Fruit fly (Drosophila melanogaster): Measurements from ENCODE around the gene Sod1.

The Sod1 gene

dm6 chr3L:11134886-11135285 lies 21.3 kb upstream of the Sod1 start, which contains the start of gene CG14143:
Gene CG14143, plus strand, starts transcription at chr3L:11134987.
- TF ChIP-seq Med (GFP tag) (peak; percentile 24), zfh1 (GFP tag; IDR thresholded peaks at IDR 0.05) (0 out of 3 replicates have a peak, but pooled peaks have one; percentile 44), ro (GFP tag; IDR thresholded peaks at IDR 0.05) (0 out of 2 replicates have a peak, but pooled peaks have one; percentile 18), pfk (GFP tag; optimal IDR thresholded peaks at IDR 0.05) (peak; percentile 67), CG16813 (GFP tag; IDR thresholded peaks at IDR 0.05; ENCODE audit: partially characterized antibody) (0 out of 3 replicates have a peak, but pooled peaks have one; percentile 14), CG3995 (GFP tag; optimal IDR thresholded peaks at IDR 0.05) (peak; percentile 91)

- TF ChIP-seq pfk (GFP tag; optimal IDR thresholded peaks at IDR 0.05) (peak; percentile 54), CG3995 (GFP tag; optimal IDR thresholded peaks at IDR 0.05) (peak; percentile 80), CG31441 (GFP tag; IDR thresholded peaks at IDR 0.05) (0 out of 2 replicates have a peak, but pooled peaks have one; percentile 35)
Measured at dm6 chr3L:11132055-11132454, 18.5 kb upstream of the Sod1 start, which contains the start of gene CG32074. Gene CG32074, minus strand, starts transcription at chr3L:11132322.

- TF ChIP-seq CG18011 (GFP tag; optimal IDR thresholded peaks at IDR 0.05) = no peak
- TF ChIP-seq CG7372 (GFP tag; IDR thresholded peaks at IDR 0.05) = no peak
- no peak for TF ChIP-seq HLH3B (GFP tag; IDR thresholded peaks at IDR 0.05)
- no peak for TF ChIP-seq Lim3 (GFP tag; IDR thresholded peaks at IDR 0.05)
- TF ChIP-seq CG13775 (GFP tag; optimal IDR thresholded peaks at IDR 0.05) = no peak
- no peak for TF ChIP-seq Dip3 (GFP tag; optimal IDR thresholded peaks at IDR 0.05)
- TF ChIP-seq dmrt99B (tag; optimal IDR thresholded peaks at IDR 0.05) = no peak
- no peak for TF ChIP-seq CG17802 (tag; optimal IDR thresholded peaks at IDR 0.05)
- no peak for TF ChIP-seq CG30431 (GFP tag; optimal IDR thresholded peaks at IDR 0.05)
- no peak for TF ChIP-seq wor (GFP tag; IDR thresholded peaks at IDR 0.05)
- no peak for TF ChIP-seq CG12219 (GFP tag; optimal IDR thresholded peaks at IDR 0.05)
- no peak for TF ChIP-seq CG10431 (GFP tag; optimal IDR thresholded peaks at IDR 0.05)
- no peak for TF ChIP-seq tna (GFP tag; IDR thresholded peaks at IDR 0.05; ENCODE audit: partially characterized antibody)
Measured at dm6 chr3L:11130535-11130934, 17.0 kb upstream of the Sod1 start, which contains the start of gene nol. Gene nol, plus strand, starts transcription at chr3L:11130835.

dm6 chr3L:11125636-11126532 lies 12.3 kb upstream of the Sod1 start:
- TF ChIP-seq gt (GFP tag; IDR thresholded peaks at IDR 0.05) (no peak), Camta (GFP tag; optimal IDR thresholded peaks at IDR 0.05) (no peak), dm (GFP tag; optimal IDR thresholded peaks at IDR 0.05) (no peak), Poxn (GFP tag; IDR thresholded peaks at IDR 0.05) (no peak), bowl (GFP tag; IDR thresholded peaks at IDR 0.05) (no peak), CG12219 (GFP tag; optimal IDR thresholded peaks at IDR 0.05) (no peak), zen (tag; optimal IDR thresholded peaks at IDR 0.05) (peak; percentile 20), row (GFP tag; IDR thresholded peaks at IDR 0.05) (peak; percentile 16; the same call in 1 of the 3 replicates), Kr (GFP tag; optimal IDR thresholded peaks at IDR 0.05) (no peak), E2f2 (GFP tag; IDR thresholded peaks at IDR 0.05) (no peak), Dbx (GFP tag; IDR thresholded peaks at IDR 0.05) (no peak), da (GFP tag; optimal IDR thresholded peaks at IDR 0.05) (no peak), z (GFP tag; IDR thresholded peaks at IDR 0.05) (0 out of 3 replicates have a peak, but pooled peaks have one; percentile 13), CG5245 (GFP tag; optimal IDR thresholded peaks at IDR 0.05) (no peak), CG14014 (GFP tag; IDR thresholded peaks at IDR 0.05) (peak; percentile 32; the same call in 1 of the 2 replicates), CG10959 (GFP tag; IDR thresholded peaks at IDR 0.05) (no peak), cwo (GFP tag; optimal IDR thresholded peaks at IDR 0.05) (peak; percentile 96), CG43689 (GFP tag; IDR thresholded peaks at IDR 0.05) (no peak), Ets97D (GFP tag; optimal IDR thresholded peaks at IDR 0.05) (no peak), CG4424 (GFP tag; optimal IDR thresholded peaks at IDR 0.05) (peak; percentile 3), B-H2 (GFP tag; optimal IDR thresholded peaks at IDR 0.05) (no peak), Nf-YA (GFP tag; IDR thresholded peaks at IDR 0.05) (no peak), HLH54F (GFP tag; optimal IDR thresholded peaks at IDR 0.05) (no peak), CG12071 (GFP tag; optimal IDR thresholded peaks at IDR 0.05) (no peak), ind (GFP tag; optimal IDR thresholded peaks at IDR 0.05) (no peak), CG15601 (tag; optimal IDR thresholded peaks at IDR 0.05) (no peak)

Data from whole organism, embryonic.